Worm (Caenorhabditis elegans): ENCODE results near the gene F42G4.6.
"Not testable (repeated sequence)": the region's sequence is repeated elsewhere in the genome, so short reads cannot be mapped to it uniquely, and the experiment has no call there.

F42G4.6 gene

DNA sequence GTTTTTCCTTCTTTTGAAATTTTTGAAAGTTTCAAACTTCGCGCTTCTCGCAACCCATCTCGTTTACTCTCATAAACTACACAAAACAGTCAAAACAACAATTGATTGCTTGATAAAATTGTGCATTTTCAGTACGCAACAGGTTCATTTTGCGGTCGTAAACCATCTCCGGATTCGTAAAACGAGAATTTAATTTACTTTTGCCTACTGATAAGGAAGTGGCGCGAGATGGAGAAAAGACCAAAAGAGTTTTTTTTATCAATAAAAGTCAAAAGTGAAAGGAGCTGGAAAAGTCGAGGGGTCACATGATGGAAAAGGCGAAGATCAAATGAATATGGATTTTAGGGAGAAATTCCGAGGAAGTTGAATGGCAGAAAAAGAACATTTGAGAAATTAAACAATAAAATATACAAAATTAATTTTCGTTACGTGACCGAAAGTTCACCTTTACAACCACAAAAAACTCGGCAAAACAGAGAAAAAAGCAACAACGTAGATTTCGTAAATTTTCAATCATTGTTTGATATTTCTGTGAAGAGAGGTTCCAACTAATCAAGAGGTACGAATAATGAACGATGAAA lies at the start of gene F42G4.6:
Gene F42G4.6, plus strand, starts transcription at position 531 of the 581 bp plus-strand sequence.
- TF ChIP-seq klf-2 (GFP tag; conservative IDR thresholded peaks at IDR 0.05) (no peak), ztf-29 (GFP tag; IDR thresholded peaks at IDR 0.05) (no peak), ztf-23 (GFP tag; IDR thresholded peaks at IDR 0.05) (no peak), cog-1 (tag; optimal IDR thresholded peaks at IDR 0.05) (no peak), flt-1 (GFP tag; IDR thresholded peaks at IDR 0.05) (no peak), ref-1 (GFP tag; conservative IDR thresholded peaks at IDR 0.05) (no peak), T22C8.4 (GFP tag; IDR thresholded peaks at IDR 0.05) (no peak), tab-1 (GFP tag; IDR thresholded peaks at IDR 0.05) (no peak), med-1 (GFP tag; optimal IDR thresholded peaks at IDR 0.05; ENCODE audit: insufficient read depth) (no peak)

DNA sequence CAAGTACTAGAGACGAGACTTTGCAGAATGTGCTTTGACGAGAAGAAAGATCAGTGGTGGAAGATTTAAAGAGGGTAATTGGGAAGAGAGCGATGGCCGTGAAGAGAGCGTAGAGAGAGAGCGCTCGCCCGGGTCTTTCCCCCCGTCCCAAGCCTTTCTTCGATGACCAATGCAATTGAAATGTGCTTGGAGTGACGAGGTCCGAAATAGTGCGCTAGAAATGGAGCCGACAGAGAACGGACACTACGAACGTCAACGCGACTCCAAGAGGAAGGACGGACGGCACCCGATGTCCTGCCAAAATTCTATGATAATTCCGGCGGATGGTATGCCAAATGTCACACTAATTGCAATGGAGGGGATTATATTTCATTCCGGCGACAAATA lies 49.1 kb upstream of the F42G4.6 start:
- TF ChIP-seq ref-1 (GFP tag; conservative IDR thresholded peaks at IDR 0.05), result no peak
- TF ChIP-seq cog-1 (tag; optimal IDR thresholded peaks at IDR 0.05), result no peak
- TF ChIP-seq T22C8.4 (GFP tag; IDR thresholded peaks at IDR 0.05), result no peak
- no peak for TF ChIP-seq ztf-23 (GFP tag; IDR thresholded peaks at IDR 0.05)
- TF ChIP-seq ztf-29 (GFP tag; IDR thresholded peaks at IDR 0.05), result no peak
- no peak for TF ChIP-seq med-1 (GFP tag; optimal IDR thresholded peaks at IDR 0.05; ENCODE audit: insufficient read depth)
- no peak for TF ChIP-seq klf-2 (GFP tag; conservative IDR thresholded peaks at IDR 0.05)
- no peak for TF ChIP-seq flt-1 (GFP tag; IDR thresholded peaks at IDR 0.05)

ce11 chrII:13030567-13031188 lies 48.5 kb upstream of the F42G4.6 start:
- peak; percentile 35 for TF ChIP-seq cog-1 (tag; optimal IDR thresholded peaks at IDR 0.05)
- TF ChIP-seq T22C8.4 (GFP tag; IDR thresholded peaks at IDR 0.05), result no peak
- TF ChIP-seq ref-1 (GFP tag; conservative IDR thresholded peaks at IDR 0.05), result no peak
- TF ChIP-seq ztf-23 (GFP tag; IDR thresholded peaks at IDR 0.05), result no peak
- no peak for TF ChIP-seq flt-1 (GFP tag; IDR thresholded peaks at IDR 0.05)
- TF ChIP-seq med-1 (GFP tag; optimal IDR thresholded peaks at IDR 0.05; ENCODE audit: insufficient read depth), result no peak

DNA sequence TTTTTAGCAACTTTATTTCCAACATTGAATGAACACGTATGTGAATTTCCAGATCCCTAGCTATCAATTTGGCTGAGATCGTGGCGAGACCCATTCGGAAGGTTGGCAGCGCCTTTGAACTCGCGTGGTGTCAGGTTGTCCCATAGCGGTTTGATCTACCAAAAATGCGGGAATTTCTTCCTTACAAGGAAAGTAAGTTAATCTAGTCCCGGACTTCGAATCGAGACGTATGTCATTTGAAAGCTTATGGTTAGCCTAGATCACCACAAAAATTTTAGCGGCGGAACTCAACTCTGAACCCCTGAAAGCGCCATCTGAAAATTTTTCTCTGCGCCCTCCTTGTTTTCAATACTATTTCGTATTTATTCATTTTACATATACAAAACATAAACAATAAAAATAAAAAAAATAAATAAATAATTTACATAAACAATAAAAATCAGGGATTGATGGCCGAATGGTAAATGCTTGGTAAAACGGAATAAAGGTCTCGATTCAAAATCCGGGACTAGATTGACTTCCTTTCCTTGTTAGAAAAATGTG lies 47.5 kb upstream of the F42G4.6 start, which contains the start of gene F18A11.2:
Gene F18A11.2, plus strand, starts transcription at position 51 of the 543 bp plus-strand sequence.
- not testable (repeated sequence) for TF ChIP-seq ztf-29 (GFP tag; IDR thresholded peaks at IDR 0.05); med-1 (GFP tag; optimal IDR thresholded peaks at IDR 0.05; ENCODE audit: insufficient read depth); T22C8.4 (GFP tag; IDR thresholded peaks at IDR 0.05)

ce11 chrII:13036717-13037116 lies 42.5 kb upstream of the F42G4.6 start, which contains the start of gene F18A11.3:
Gene F18A11.3 (minus strand): TSS chrII:13036841.
- TF ChIP-seq med-1 (GFP tag; optimal IDR thresholded peaks at IDR 0.05; ENCODE audit: insufficient read depth), result no peak
- 0 out of 2 replicates have a peak, but pooled peaks have one; percentile 48 for TF ChIP-seq ztf-29 (GFP tag; IDR thresholded peaks at IDR 0.05)

DNA sequence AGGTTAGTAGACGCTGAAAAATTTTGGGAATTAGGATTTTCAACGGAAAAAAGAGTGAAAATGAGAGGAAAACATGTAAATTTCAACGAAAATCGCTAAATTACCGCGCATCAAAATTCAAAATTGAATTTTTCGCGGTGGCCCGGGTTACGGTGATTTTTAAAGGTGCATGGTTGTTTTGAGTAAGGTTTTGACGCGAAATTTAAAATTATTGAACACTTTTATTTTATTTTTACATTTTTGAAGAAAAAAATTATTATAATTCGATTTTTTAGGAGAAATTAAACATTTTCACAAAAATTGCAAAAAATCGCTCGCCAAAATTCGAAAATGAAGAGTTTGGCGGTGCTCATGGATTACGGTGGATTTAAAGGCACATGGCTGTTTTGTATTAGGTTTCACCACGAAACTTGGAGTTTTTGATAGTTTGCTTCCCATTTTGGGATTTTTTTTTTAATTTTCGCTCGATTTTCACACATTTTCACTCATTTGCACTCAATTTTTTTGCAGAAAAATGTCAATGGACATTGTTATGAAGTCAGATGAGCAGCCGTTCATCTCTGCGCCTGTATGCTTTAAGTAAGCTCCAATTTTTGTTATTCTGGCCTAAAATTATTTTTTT lies 35.6 kb upstream of the F42G4.6 start, which contains the start of gene puf-6:
Gene puf-6, minus strand, starts transcription at position 13 of the 622 bp plus-strand sequence.
- TF ChIP-seq med-1 (GFP tag; optimal IDR thresholded peaks at IDR 0.05; ENCODE audit: insufficient read depth); klf-2 (GFP tag; conservative IDR thresholded peaks at IDR 0.05); ztf-29 (GFP tag; IDR thresholded peaks at IDR 0.05): not testable (repeated sequence)

DNA sequence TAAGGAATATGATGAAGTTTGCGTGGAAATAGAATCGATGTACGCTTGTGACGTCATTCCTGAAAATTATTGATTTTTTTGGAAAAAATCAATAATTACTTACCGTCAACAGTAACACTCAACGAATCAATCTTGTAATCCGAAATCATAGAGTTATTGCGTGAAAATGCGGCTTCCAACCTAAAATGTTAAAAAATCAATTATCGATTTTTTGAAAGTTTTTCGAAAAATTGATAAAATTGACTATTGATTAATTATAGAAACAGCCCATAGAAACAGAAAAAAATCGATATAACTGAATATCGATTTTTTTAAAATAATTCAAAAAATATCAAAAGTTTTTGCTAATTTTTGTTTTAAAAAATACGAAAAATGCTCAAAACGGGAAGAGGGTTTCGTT lies 32.1 kb upstream of the F42G4.6 start, which contains the start of gene F42G4.7:
Gene F42G4.7, minus strand, starts transcription at position 185 of the 400 bp plus-strand sequence.
- TF ChIP-seq T22C8.4 (GFP tag; IDR thresholded peaks at IDR 0.05), result peak; percentile 86

DNA sequence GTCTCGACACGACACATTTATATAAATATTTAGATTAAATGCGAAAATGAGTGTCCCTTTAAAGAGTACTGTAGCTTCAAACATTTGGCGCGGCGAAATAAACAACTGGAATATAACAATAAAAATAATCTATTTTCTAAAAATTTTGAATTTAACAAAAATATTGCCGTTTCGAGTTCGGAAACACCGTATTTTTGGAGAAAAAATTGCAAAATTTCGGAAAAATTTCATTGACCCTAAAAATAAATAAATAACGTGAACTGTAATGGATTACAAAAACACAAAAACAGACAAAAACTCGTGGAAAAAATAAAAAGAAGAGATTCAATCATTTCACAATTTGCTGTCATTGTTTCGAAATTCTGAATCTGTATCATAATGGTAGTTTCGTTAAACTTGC lies 31.6 kb upstream of the F42G4.6 start, which contains the start of gene F42G4.2:
Gene F42G4.2, plus strand, starts transcription at position 301 of the 400 bp plus-strand sequence.
- not testable (repeated sequence) for TF ChIP-seq ztf-23 (GFP tag; IDR thresholded peaks at IDR 0.05); med-1 (GFP tag; optimal IDR thresholded peaks at IDR 0.05; ENCODE audit: insufficient read depth); ztf-29 (GFP tag; IDR thresholded peaks at IDR 0.05)

DNA sequence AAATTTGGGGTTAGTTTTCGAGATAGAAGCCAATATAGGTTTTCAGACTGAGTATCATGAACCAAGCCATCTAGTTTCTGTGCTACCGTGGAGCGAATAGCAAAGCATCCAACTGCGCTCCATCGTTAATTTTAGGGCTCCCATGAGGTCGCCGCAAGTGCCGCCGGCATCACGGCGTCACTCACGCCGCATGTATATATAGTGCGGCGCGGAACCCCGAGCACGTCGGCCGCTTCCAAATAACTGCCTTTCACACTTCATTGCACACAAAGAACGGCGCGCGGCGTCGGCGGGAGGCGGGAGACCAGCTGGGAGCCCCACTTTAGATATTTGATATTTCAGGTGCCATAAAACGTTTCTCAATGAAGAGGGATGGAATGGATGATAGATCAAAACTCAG lies 29.1 kb upstream of the F42G4.6 start:
- TF ChIP-seq cog-1 (tag; optimal IDR thresholded peaks at IDR 0.05) (no peak), tab-1 (GFP tag; IDR thresholded peaks at IDR 0.05) (no peak), med-1 (GFP tag; optimal IDR thresholded peaks at IDR 0.05; ENCODE audit: insufficient read depth) (no peak), ztf-23 (GFP tag; IDR thresholded peaks at IDR 0.05) (no peak), flt-1 (GFP tag; IDR thresholded peaks at IDR 0.05) (no peak), ref-1 (GFP tag; conservative IDR thresholded peaks at IDR 0.05) (no peak), T22C8.4 (GFP tag; IDR thresholded peaks at IDR 0.05) (no peak), ztf-29 (GFP tag; IDR thresholded peaks at IDR 0.05) (no peak), klf-2 (GFP tag; conservative IDR thresholded peaks at IDR 0.05) (no peak)

- TF ChIP-seq ref-1 (GFP tag; conservative IDR thresholded peaks at IDR 0.05) (no peak), ztf-23 (GFP tag; IDR thresholded peaks at IDR 0.05) (no peak), tab-1 (GFP tag; IDR thresholded peaks at IDR 0.05) (no peak), klf-2 (GFP tag; conservative IDR thresholded peaks at IDR 0.05) (no peak), flt-1 (GFP tag; IDR thresholded peaks at IDR 0.05) (no peak), med-1 (GFP tag; optimal IDR thresholded peaks at IDR 0.05; ENCODE audit: insufficient read depth) (no peak), cog-1 (tag; optimal IDR thresholded peaks at IDR 0.05) (no peak), T22C8.4 (GFP tag; IDR thresholded peaks at IDR 0.05) (no peak), ztf-29 (GFP tag; IDR thresholded peaks at IDR 0.05) (no peak)
Observed at ce11 chrII:13053443-13053842, 25.7 kb upstream of the F42G4.6 start.

Measured in whole organism, midembryonic.